Fruit fly (Drosophila melanogaster) S2 (cell line): Measurements from ENCODE around the gene Egfrap.
A peak's percentile ranks its signal among the peaks of the same experiment; 100 is the strongest.

Experiments
- CG8478 ChIP-seq: fragments of >200 bp; optimal IDR thresholded peaks from 2 replicates; lab custom pipeline; 2018
- CTCF ChIP-seq, 2 experiments: fragments of >200 bp; optimal IDR thresholded peaks; 2 replicates each; lab custom pipeline; 2018

Gene Egfrap

DNA sequence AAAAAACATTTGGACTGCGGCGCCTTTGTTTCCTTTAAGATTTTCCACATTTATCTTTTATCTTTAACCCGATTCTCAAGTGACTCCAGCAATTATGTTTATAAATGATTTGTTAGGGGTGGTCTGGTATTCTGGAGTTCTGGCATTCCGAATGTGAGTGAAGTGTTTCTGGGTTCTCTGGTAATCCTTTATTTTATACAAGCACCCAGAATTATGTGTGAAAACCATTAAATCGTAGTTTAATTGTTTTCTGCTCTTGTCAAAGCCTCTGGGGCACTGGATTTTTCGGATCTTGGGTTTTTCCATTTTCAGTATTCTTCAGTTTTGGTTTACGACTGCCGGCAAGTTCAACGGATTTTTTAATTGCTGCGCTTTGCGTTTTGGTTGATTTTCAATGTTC is 29.0 kb upstream of the Egfrap start:
- no peak for TF ChIP-seq CG8478 (lab: Kevin White, UChicago)
- no peak for TF ChIP-seq CTCF (optimal IDR thresholded peaks at IDR 0.05; lab: Kevin White, UChicago)

- TF ChIP-seq CTCF (optimal IDR thresholded peaks at IDR 0.05; lab: Kevin White, UChicago): no peak
- no peak for TF ChIP-seq CG8478 (lab: Kevin White, UChicago)
These were observed 25.9 kb upstream of the Egfrap start for dm6 chr3L:5976121-5976906.

dm6 chr3L:5975785-5976120 is 25.3 kb upstream of the Egfrap start, which contains the start of gene CG10479:
TSS of gene CG10479 (minus strand) at chr3L:5976007.
- TF ChIP-seq CTCF (optimal IDR thresholded peaks at IDR 0.05; lab: Kevin White, UChicago) (no peak), CG8478 (lab: Kevin White, UChicago) (no peak)

dm6 chr3L:5974575-5975421 is 24.3 kb upstream of the Egfrap start:
- no peak for TF ChIP-seq CG8478 (lab: Kevin White, UChicago)
- no peak for TF ChIP-seq CTCF (optimal IDR thresholded peaks at IDR 0.05; lab: Kevin White, UChicago)

DNA sequence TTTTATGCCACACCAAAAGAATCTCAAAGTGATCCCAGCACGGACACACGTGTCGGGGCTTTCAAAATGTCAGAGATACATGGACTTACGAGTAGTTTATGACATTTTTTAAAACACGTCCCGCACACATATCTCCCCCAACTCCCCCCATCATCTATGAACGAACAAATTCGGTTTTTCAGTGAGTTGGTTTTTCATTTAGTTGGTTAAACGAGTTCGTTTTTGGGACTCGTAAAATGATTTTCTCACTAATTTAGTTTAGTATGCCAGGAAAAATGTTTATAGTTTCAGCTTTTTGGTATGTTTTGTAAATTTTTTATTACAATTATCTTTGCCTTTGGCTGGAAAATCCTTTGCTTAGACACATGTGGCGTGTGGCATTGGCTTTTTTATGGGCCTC is 21.0 kb upstream of the Egfrap start:
- TF ChIP-seq CTCF (optimal IDR thresholded peaks at IDR 0.05; lab: Kevin White, UChicago): no peak
- no peak for TF ChIP-seq CG8478 (lab: Kevin White, UChicago)

DNA sequence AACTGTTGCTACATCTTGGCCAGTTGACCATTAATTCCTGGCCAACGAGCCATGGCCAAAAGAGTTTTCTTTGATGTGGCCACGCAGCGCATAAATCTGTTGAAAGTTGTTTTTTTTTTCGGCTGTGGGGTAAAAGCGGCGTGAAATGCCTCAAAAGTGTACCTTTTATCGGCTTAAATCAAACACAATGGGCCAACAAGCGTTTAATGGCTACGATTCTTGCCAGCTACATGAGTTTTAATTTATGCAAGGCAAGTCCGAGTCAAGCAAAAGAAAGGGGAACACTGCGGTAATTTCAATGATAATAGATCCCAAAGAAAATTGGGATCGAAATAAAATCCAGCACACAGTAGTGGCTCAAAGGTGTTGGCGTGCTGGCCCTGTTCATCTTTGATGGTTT is 19.7 kb upstream of the Egfrap start:
- TF ChIP-seq CTCF (optimal IDR thresholded peaks at IDR 0.05; lab: Kevin White, UChicago) (no peak), CG8478 (lab: Kevin White, UChicago) (no peak)

- TF ChIP-seq CG8478 (lab: Kevin White, UChicago): no peak
- no peak for TF ChIP-seq CTCF (optimal IDR thresholded peaks at IDR 0.05; lab: Kevin White, UChicago)
These were observed 18.7 kb upstream of the Egfrap start for dm6 chr3L:5969122-5969521.

dm6 chr3L:5968695-5969094 is 18.2 kb upstream of the Egfrap start:
- no peak for TF ChIP-seq CTCF (optimal IDR thresholded peaks at IDR 0.05; lab: Kevin White, UChicago)
- TF ChIP-seq CG8478 (lab: Kevin White, UChicago): no peak

DNA sequence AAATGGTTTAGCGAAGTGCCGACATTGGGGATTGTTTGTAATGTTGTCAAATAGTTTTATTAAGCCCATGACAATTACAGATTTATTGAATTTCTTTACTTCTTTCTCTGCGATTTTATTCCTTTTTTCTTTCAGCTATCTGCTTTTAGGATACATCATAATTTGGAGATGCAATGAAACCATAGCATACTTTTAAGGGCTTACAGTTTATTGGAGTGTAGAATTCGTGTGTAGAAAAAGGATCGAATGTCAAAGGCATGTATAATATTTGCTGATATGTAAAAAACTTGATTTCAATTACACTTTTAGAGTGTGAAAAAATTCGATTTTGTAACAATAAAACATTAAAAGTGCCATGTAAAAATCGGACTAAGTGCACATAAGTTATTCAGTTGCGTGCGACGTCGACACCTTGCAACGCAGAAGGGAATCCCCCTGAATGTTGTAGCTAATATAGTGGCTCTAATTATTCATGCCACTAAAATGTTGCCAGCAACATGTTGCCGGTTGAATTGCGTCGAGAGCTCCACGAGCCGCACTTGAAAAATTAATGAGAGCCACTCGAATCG is 16.5 kb upstream of the Egfrap start:
- TF ChIP-seq CTCF (optimal IDR thresholded peaks at IDR 0.05; lab: Kevin White, UChicago) (peak; percentile 66 to 68), CG8478 (lab: Kevin White, UChicago) (no peak)

dm6 chr3L:5964399-5964798 is 13.9 kb upstream of the Egfrap start:
- TF ChIP-seq CTCF (optimal IDR thresholded peaks at IDR 0.05; lab: Kevin White, UChicago): no peak
- TF ChIP-seq CG8478 (lab: Kevin White, UChicago): no peak

- TF ChIP-seq CG8478 (lab: Kevin White, UChicago) (no peak), CTCF (optimal IDR thresholded peaks at IDR 0.05; lab: Kevin White, UChicago) (no peak)
These were observed 7.7 kb upstream of the Egfrap start for dm6 chr3L:5958117-5958516.

- TF ChIP-seq CG8478 (lab: Kevin White, UChicago): no peak
- peak; percentile 70 to 73 for TF ChIP-seq CTCF (optimal IDR thresholded peaks at IDR 0.05; lab: Kevin White, UChicago)
These were observed 6.7 kb upstream of the Egfrap start for dm6 chr3L:5957163-5957562.

DNA sequence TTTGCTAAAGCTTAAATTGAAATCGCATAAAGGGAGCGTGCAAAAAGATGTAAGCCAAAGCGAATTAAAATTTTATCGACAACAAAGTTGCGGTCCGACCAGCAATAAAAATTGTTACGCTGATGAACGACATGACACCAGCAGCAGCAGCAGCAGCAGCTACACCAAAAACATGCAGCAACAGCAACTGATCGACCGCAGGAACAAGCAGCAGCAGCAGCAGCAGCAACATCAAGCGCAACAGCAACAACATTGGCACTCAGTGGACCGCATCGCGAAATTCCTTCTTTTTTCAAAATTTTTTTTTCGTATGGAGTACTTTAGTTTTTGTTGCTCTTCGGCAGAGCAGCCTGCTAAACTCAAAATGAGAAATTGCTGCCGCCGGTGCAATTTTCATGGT is 4.5 kb upstream of the Egfrap start:
- TF ChIP-seq CTCF (optimal IDR thresholded peaks at IDR 0.05; lab: Kevin White, UChicago) (no peak), CG8478 (lab: Kevin White, UChicago) (no peak)

DNA sequence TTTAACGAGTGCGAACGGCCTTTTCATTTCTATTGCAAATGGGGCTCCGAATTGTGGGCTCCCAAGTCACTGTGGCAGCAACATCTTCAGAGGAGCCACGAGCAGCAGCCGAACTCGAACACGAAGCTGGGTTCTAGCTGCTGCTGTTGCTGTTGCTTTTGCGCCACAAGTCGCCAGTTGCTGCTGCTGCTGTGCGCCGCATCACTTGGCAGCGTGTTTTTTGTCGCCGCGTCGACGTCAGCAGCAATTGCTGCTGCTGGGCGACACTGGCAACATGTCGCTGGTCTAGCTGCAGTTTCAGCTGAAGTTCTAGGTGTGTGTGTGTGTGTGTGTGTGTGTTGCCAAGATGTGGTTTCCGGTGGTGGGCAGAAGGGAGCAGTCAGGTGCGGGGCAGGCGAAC is 2.1 kb upstream of the Egfrap start:
- no peak for TF ChIP-seq CG8478 (lab: Kevin White, UChicago)
- TF ChIP-seq CTCF (optimal IDR thresholded peaks at IDR 0.05; lab: Kevin White, UChicago): no peak

dm6 chr3L:5952132-5952531 is 1.7 kb upstream of the Egfrap start:
- no peak for TF ChIP-seq CTCF (optimal IDR thresholded peaks at IDR 0.05; lab: Kevin White, UChicago)
- no peak for TF ChIP-seq CG8478 (lab: Kevin White, UChicago)
